Fruit fly (Drosophila melanogaster): ENCODE data around the gene nmo.

DNA sequence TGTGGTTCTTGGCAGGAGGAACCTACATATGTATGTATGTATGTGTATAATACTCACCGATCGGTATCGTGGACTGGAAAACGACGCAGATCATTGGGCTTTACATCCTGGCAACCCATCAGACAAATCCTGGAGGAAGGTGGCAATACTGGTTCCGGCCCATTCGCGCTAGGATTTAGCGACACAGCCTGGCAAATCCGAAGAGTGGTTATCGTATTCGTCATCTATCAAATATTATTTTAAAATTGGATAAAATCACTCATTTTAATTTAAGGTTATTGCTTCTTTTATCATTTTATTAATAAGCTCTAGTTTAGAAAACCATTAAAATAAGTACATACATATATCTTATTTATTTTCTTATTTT, 79.0 kb downstream of the nmo start:
- TF ChIP-seq Myc (optimal IDR thresholded peaks at IDR 0.05) (no peak), ttk (optimal IDR thresholded peaks at IDR 0.05) (no peak)
